Fruit fly (Drosophila melanogaster): Measurements from ENCODE around the gene CG10853.

DNA sequence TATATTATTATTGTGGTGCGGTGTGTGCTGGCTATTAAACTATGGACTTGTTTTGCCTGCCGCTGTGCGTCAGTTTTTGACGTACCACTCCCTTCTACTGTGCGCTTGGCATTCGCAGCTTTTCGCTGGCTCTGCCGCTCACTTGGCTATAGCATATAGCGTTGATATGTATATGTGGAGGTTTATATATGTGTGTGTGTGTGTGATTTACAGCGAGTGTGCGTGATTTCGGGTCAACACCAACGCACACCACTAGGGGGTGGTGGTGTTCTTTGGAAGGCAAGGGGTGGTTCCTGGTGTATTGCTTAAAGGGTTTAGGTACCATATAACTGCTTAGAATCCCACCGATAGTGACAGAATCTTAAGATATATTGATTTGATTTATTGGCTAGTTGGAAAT is 17.0 kb downstream of the CG10853 start, which contains the start of gene CG12605:
- no peak for TF ChIP-seq ey (GFP tag; optimal IDR thresholded peaks at IDR 0.05)
- no peak for TF ChIP-seq Abd-B (GFP tag; optimal IDR thresholded peaks at IDR 0.05)
- no peak for TF ChIP-seq Hnf4 (GFP tag; optimal IDR thresholded peaks at IDR 0.05)
- no peak for TF ChIP-seq OdsH (GFP tag; optimal IDR thresholded peaks at IDR 0.05)
- TF ChIP-seq fru (GFP tag; optimal IDR thresholded peaks at IDR 0.05): no peak
- TF ChIP-seq psq (GFP tag; optimal IDR thresholded peaks at IDR 0.05): no peak
- no peak for TF ChIP-seq GATAd (GFP tag; optimal IDR thresholded peaks at IDR 0.05)
- TF ChIP-seq Hr83 (GFP tag; optimal IDR thresholded peaks at IDR 0.05; ENCODE audit: poor library complexity, severe bottlenecking): no peak
- TF ChIP-seq Myc (optimal IDR thresholded peaks at IDR 0.05): no peak
- TF ChIP-seq jim (GFP tag; optimal IDR thresholded peaks at IDR 0.05): no peak
- no peak for TF ChIP-seq h (GFP tag; optimal IDR thresholded peaks at IDR 0.05)
- TF ChIP-seq usp (GFP tag; optimal IDR thresholded peaks at IDR 0.05): no peak
- no peak for TF ChIP-seq CG9705 (GFP tag; optimal IDR thresholded peaks at IDR 0.05)
